Worm (Caenorhabditis elegans) whole organism, young adult: Measurements from ENCODE around the gene T02B11.8.

ENCODE experiments used
- B0336.3 ChIP-seq: fragments of 200-800 bp; sonication (Bioruptor generic); IDR thresholded peaks from 2 replicates; pipeline ENCODE4 v1.3.6; 2022; ENCODE audit warnings: missing genetic modification characterization, missing compliant biosample characterization
- C06A6.2 ChIP-seq: fragments of 200-800 bp; sonication (Bioruptor generic); conservative IDR thresholded peaks from 2 replicates; pipeline ENCODE4 v1.3.6; 2022; ENCODE audit warnings: missing genetic modification characterization, missing compliant biosample characterization
- F22D6.2 ChIP-seq: sonication (generic microtip); optimal IDR thresholded peaks from 2 replicates; lab custom pipeline; 2016; ENCODE audit warnings: mild to moderate bottlenecking, missing genetic modification characterization, missing compliant biosample characterization
- F23B12.7 ChIP-seq: sonication (generic microtip); optimal IDR thresholded peaks from 2 replicates; lab custom pipeline; 2017; ENCODE audit warnings: missing genetic modification characterization, mild to moderate bottlenecking, missing compliant biosample characterization, antibody characterized with exemption, moderate library complexity; ENCODE audit not compliant: insufficient read depth
- F33H1.4 ChIP-seq: fragments of 200-800 bp; sonication (Bioruptor generic); IDR thresholded peaks from 2 replicates; pipeline ENCODE4 v1.3.6; 2022; ENCODE audit warnings: missing genetic modification reagents, missing genetic modification characterization, missing compliant biosample characterization
- F39B2.1 ChIP-seq: fragments of 200-800 bp; sonication (Bioruptor generic); IDR thresholded peaks from 2 replicates; pipeline ENCODE4 v1.3.6; 2022; ENCODE audit warnings: missing genetic modification reagents, missing genetic modification characterization, missing compliant biosample characterization
- F49E8.2 ChIP-seq: sonication (generic microtip); optimal IDR thresholded peaks from 3 replicates; lab custom pipeline; 2017; ENCODE audit warnings: missing genetic modification characterization, mild to moderate bottlenecking, missing compliant biosample characterization, antibody characterized with exemption, moderate library complexity; ENCODE audit not compliant: insufficient read depth
- T26A5.8 ChIP-seq: sonication (generic microtip); optimal IDR thresholded peaks from 2 replicates; lab custom pipeline; 2016; ENCODE audit warnings: missing genetic modification characterization, missing compliant biosample characterization
- Y56A3A.18 ChIP-seq: fragments of 200-800 bp; sonication (Bioruptor generic); IDR thresholded peaks from 2 replicates; pipeline ENCODE4 v1.3.6; 2022; ENCODE audit warnings: missing genetic modification reagents, missing genetic modification characterization, missing compliant biosample characterization
- Y67H2A.10 ChIP-seq: fragments of 200-800 bp; sonication (Bioruptor generic); conservative IDR thresholded peaks from 2 replicates; pipeline ENCODE4 v1.3.6; 2022; ENCODE audit warnings: missing genetic modification reagents, missing genetic modification characterization, missing compliant biosample characterization
- ZK185.1 ChIP-seq: sonication (generic microtip); optimal IDR thresholded peaks from 2 replicates; lab custom pipeline; 2016; ENCODE audit warnings: mild to moderate bottlenecking, missing genetic modification characterization, missing compliant biosample characterization; ENCODE audit not compliant: poor library complexity, severe bottlenecking
- akir-1 ChIP-seq: fragments of 200-800 bp; sonication (Bioruptor generic); optimal IDR thresholded peaks from 2 replicates; lab custom pipeline; 2018; ENCODE audit warnings: mild to moderate bottlenecking, missing genetic modification characterization, moderate library complexity, missing compliant biosample characterization
- atf-7 ChIP-seq: sonication (generic microtip); optimal IDR thresholded peaks from 2 replicates; lab custom pipeline; 2017; ENCODE audit warnings: mild to moderate bottlenecking, missing genetic modification characterization, missing compliant biosample characterization
- attf-3 ChIP-seq: fragments of 200-800 bp; sonication (Bioruptor generic); conservative IDR thresholded peaks from 2 replicates; pipeline ENCODE4 v1.3.6; 2022; ENCODE audit warnings: missing genetic modification reagents, missing genetic modification characterization, missing compliant biosample characterization
- chd-7 ChIP-seq: sonication (generic microtip); optimal IDR thresholded peaks from 2 replicates; lab custom pipeline; 2016; ENCODE audit warnings: mild to moderate bottlenecking, missing genetic modification characterization, moderate library complexity, missing compliant biosample characterization
- die-1 ChIP-seq: sonication (generic microtip); optimal IDR thresholded peaks from 2 replicates; lab custom pipeline; 2016; ENCODE audit warnings: missing genotype, mild to moderate bottlenecking, missing genetic modification characterization, missing compliant biosample characterization
- fkh-3 ChIP-seq: sonication (generic microtip); optimal IDR thresholded peaks from 2 replicates; lab custom pipeline; 2016; ENCODE audit warnings: mild to moderate bottlenecking, missing genetic modification characterization, missing compliant biosample characterization
- him-1 ChIP-seq: sonication (generic microtip); optimal IDR thresholded peaks from 2 replicates; lab custom pipeline; 2016; ENCODE audit warnings: missing genotype, missing genetic modification reagents, missing genetic modification characterization, missing compliant biosample characterization
- hmg-20 ChIP-seq: fragments of 200-800 bp; sonication (Bioruptor generic); IDR thresholded peaks from 2 replicates; pipeline ENCODE4 v1.3.6; 2022; ENCODE audit warnings: missing genetic modification reagents, missing genetic modification characterization, missing compliant biosample characterization
- hsf-1 ChIP-seq: fragments of 200-800 bp; sonication (Bioruptor generic); IDR thresholded peaks from 2 replicates; pipeline ENCODE4 v1.3.6; 2022; ENCODE audit warnings: missing genetic modification reagents, missing genetic modification characterization, missing compliant biosample characterization
- lsl-1 ChIP-seq: fragments of 200-800 bp; sonication (Bioruptor generic); optimal IDR thresholded peaks from 2 replicates; lab custom pipeline; 2018; ENCODE audit warnings: mild to moderate bottlenecking, missing genetic modification characterization, moderate library complexity, missing compliant biosample characterization
- madf-6 ChIP-seq: fragments of 200-800 bp; sonication (Bioruptor generic); IDR thresholded peaks from 2 replicates; pipeline ENCODE4 v1.3.6; 2022; ENCODE audit warnings: missing genetic modification reagents, missing genetic modification characterization, missing compliant biosample characterization
- madf-8 ChIP-seq: fragments of 200-800 bp; sonication (Bioruptor generic); conservative IDR thresholded peaks from 2 replicates; pipeline ENCODE4 v1.3.6; 2022; ENCODE audit warnings: missing genetic modification reagents, missing genetic modification characterization, missing compliant biosample characterization
- mcd-1 ChIP-seq: fragments of 200-800 bp; sonication (Bioruptor generic); IDR thresholded peaks from 2 replicates; pipeline ENCODE4 v1.3.6; 2022; ENCODE audit warnings: missing genetic modification reagents, missing genetic modification characterization, missing compliant biosample characterization
- mel-28 ChIP-seq: sonication (generic microtip); optimal IDR thresholded peaks from 2 replicates; lab custom pipeline; 2016; ENCODE audit warnings: borderline replicate concordance, mild to moderate bottlenecking, missing genetic modification characterization, missing compliant biosample characterization
- mxl-1 ChIP-seq: sonication (generic microtip); optimal IDR thresholded peaks from 2 replicates; lab custom pipeline; 2016; ENCODE audit warnings: missing genetic modification characterization, missing compliant biosample characterization
- nhr-90 ChIP-seq: sonication (generic microtip); optimal IDR thresholded peaks from 2 replicates; lab custom pipeline; 2016; ENCODE audit warnings: missing genotype, mild to moderate bottlenecking, missing genetic modification characterization, missing compliant biosample characterization
- pbrm-1 ChIP-seq: fragments of 200-800 bp; sonication (Bioruptor generic); IDR thresholded peaks from 2 replicates; pipeline ENCODE4 v1.3.6; 2022; ENCODE audit warnings: missing genetic modification reagents, missing genetic modification characterization, missing compliant biosample characterization
- repo-1 ChIP-seq: sonication (generic microtip); optimal IDR thresholded peaks from 2 replicates; lab custom pipeline; 2017; ENCODE audit warnings: mild to moderate bottlenecking, missing genetic modification characterization, missing compliant biosample characterization
- rpc-1 ChIP-seq, 2 experiments: fragments of 150-350 bp in 1 of 2; sonication (generic microtip) in 1 of 2; optimal IDR thresholded peaks; 2 replicates each; lab custom pipeline; 2014 to 2018; ENCODE audit warnings: missing biosample characterization in 1 of 2, missing genetic modification characterization in 1 of 2, missing genetic modification reagents in 1 of 2, missing genotype in 1 of 2
- sea-2 ChIP-seq: fragments of 200-800 bp; sonication (Bioruptor generic); IDR thresholded peaks from 2 replicates; pipeline ENCODE4 v1.3.6; 2022; ENCODE audit warnings: missing genetic modification characterization, missing compliant biosample characterization
- snpc-4 ChIP-seq, 5 experiments: fragments of 150-350 bp in 1 of 5; sonication (generic microtip) in 4 of 5; optimal IDR thresholded peaks; 2 replicates each; lab custom pipeline; 2014 to 2018; ENCODE audit warnings: missing genetic modification characterization in 5 of 5, missing biosample characterization in 3 of 5, antibody characterized with exemption in 2 of 5, mild to moderate bottlenecking in 2 of 5, missing compliant biosample characterization in 2 of 5, missing genotype in 2 of 5, moderate library complexity in 2 of 5, missing genetic modification reagents in 1 of 5
- sptf-2 ChIP-seq: fragments of 200-800 bp; sonication (Bioruptor generic); optimal IDR thresholded peaks from 2 replicates; lab custom pipeline; 2018; ENCODE audit warnings: mild to moderate bottlenecking, missing genetic modification characterization, missing compliant biosample characterization
- tlf-1 ChIP-seq: fragments of 200-800 bp; sonication (Bioruptor generic); optimal IDR thresholded peaks from 2 replicates; lab custom pipeline; 2018; ENCODE audit warnings: mild to moderate bottlenecking, missing genetic modification characterization, missing compliant biosample characterization
- unc-130 ChIP-seq: sonication (generic microtip); optimal IDR thresholded peaks from 2 replicates; lab custom pipeline; 2016; ENCODE audit warnings: missing genetic modification reagents, missing genetic modification characterization, missing compliant biosample characterization
- unc-62 ChIP-seq: fragments of 150-350 bp; optimal IDR thresholded peaks from 2 replicates; lab custom pipeline; 2014; ENCODE audit warnings: missing biosample characterization, missing genetic modification reagents, missing genetic modification characterization
- xnd-1 ChIP-seq: sonication (generic microtip); optimal IDR thresholded peaks from 2 replicates; lab custom pipeline; 2016; ENCODE audit warnings: missing genotype, missing genetic modification reagents, missing genetic modification characterization, missing compliant biosample characterization
- ztf-22 ChIP-seq: fragments of 200-800 bp; sonication (Bioruptor generic); optimal IDR thresholded peaks from 2 replicates; lab custom pipeline; 2018; ENCODE audit warnings: mild to moderate bottlenecking, missing genetic modification characterization, moderate library complexity, missing compliant biosample characterization
- ztf-25 ChIP-seq: fragments of 200-800 bp; sonication (Bioruptor generic); IDR thresholded peaks from 2 replicates; pipeline ENCODE4 v1.3.6; 2022; ENCODE audit warnings: missing genetic modification reagents, missing genetic modification characterization, missing compliant biosample characterization
- ztf-26 ChIP-seq: sonication (generic microtip); optimal IDR thresholded peaks from 2 replicates; lab custom pipeline; 2017; ENCODE audit warnings: missing genetic modification characterization, missing compliant biosample characterization

T02B11.8 gene

DNA sequence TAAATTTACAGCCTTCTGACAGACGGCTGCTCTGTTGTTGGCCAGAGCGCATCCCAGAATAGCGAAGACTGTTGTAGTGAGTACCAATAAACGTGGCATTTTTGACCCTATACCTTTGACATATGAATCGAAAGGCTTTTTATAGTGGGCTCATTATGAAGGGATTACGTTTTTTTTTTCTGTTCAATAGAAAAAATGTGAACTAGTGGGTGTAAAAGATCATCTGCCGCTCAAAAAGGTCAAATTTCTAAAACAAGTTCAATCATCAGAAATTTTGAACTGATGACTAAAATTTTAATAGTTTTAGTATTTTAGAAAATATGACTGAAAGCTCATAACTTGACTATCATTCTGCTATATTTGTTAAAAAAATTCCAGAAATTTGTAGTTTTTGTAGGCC, 23.5 kb downstream of the T02B11.8 start, which contains the start of gene K09C6.9 (continued):
- no peak for TF ChIP-seq unc-62
- no peak for TF ChIP-seq F39B2.1
- TF ChIP-seq F23B12.7 (tag; lab: Kevin White, UChicago) = no peak
- TF ChIP-seq ztf-22 (GFP tag; lab: Kevin White, UChicago) = no peak
- TF ChIP-seq attf-3 (GFP tag; lab: Robert Waterston, UW) = no peak
- TF ChIP-seq madf-8 (GFP tag; lab: Robert Waterston, UW) = no peak

DNA sequence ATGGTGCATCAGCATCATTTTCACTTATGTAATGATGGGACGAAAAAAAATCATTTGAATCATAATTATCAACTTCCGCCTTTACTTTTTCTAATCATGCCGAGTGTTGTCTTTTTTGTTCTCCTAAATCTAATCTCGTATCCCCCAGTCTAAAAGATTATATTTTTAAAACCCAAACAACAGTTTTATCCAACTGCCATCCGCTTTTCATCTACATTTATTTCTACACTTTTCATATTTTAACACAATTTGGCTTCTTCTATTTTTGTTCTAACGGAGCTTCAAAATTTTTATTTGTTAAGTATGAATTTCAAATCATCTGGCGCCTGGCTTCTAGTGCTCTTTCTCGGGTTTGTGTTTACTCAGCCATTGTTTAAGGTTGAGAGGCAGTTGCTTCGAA, 26.3 kb downstream of the T02B11.8 start, which contains the start of gene K09C6.3:
K09C6.3 (plus strand) TSS at position 301 of the 400 bp plus-strand sequence.
- TF ChIP-seq F22D6.2 (tag; lab: Kevin White, UChicago) (no peak), attf-3 (GFP tag; lab: Robert Waterston, UW) (no peak), xnd-1 (no peak), sea-2 (GFP tag; lab: Robert Waterston, UW) (no peak), hmg-20 (GFP tag; lab: Robert Waterston, UW) (no peak), T26A5.8 (tag; lab: Kevin White, UChicago) (no peak)

DNA sequence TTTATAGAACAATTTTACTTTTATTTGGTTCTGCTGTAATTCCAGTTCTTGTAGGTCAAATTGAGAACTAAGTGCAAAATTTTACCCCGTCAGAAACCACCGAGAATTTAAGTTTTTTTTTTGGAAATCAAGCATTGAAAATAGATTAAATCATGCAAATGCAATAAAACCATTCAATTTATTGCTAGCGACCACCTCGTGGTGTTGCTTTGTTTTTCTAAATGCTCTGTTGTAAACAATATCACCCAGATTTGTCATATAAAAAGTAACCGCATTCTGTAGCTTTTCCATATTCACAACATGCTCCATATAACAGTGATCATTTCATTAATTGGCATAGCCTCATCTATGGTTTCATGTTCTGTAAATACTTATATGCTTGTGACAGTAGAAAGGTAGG, 29.0 kb downstream of the T02B11.8 start, which contains the start of gene srbc-12:
srbc-12 (plus strand) TSS at position 301 of the 400 bp plus-strand sequence.
- TF ChIP-seq mcd-1 (GFP tag; lab: Robert Waterston, UW) = no peak
- TF ChIP-seq B0336.3 (GFP tag; lab: Robert Waterston, UW) = no peak
- TF ChIP-seq pbrm-1 (GFP tag; lab: Robert Waterston, UW) = no peak
- TF ChIP-seq madf-6 (GFP tag; lab: Robert Waterston, UW) = no peak
- no peak for TF ChIP-seq ztf-25 (GFP tag; lab: Robert Waterston, UW)
- TF ChIP-seq sptf-2 (GFP tag; lab: Kevin White, UChicago) = no peak
- no peak for TF ChIP-seq rpc-1 (optimal IDR thresholded peaks at IDR 0.05; lab: Kevin White, UChicago)
- TF ChIP-seq rpc-1 (tag; optimal IDR thresholded peaks at IDR 0.05; lab: Kevin White, UChicago) = no peak
- no peak for TF ChIP-seq repo-1 (tag; lab: Kevin White, UChicago)
- no peak for TF ChIP-seq F23B12.7 (tag; lab: Kevin White, UChicago)
- no peak for TF ChIP-seq C06A6.2 (GFP tag; lab: Robert Waterston, UW)

DNA sequence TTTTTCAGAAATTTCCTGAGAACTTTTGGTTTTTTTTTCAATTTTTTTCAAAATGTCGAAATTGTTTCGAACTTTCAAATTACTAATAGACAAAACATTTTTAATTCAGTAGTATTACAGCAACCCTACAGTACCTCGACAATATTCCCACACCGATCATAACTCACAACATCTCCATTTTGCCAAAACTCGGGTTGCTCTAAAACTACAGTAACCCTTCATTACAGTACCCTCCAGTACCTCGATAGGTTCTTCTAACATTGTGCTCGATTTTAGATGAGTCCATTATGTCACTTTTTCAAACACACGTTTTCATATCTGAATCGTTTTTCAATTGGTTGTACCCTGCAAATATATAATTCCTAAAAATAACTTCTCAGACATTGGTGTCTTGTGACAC, 29.4 kb downstream of the T02B11.8 start:
- no peak for TF ChIP-seq T26A5.8 (tag; lab: Kevin White, UChicago)
- TF ChIP-seq nhr-90 (tag; lab: Kevin White, UChicago) = no peak
- TF ChIP-seq F23B12.7 (tag; lab: Kevin White, UChicago) = no peak
- no peak for TF ChIP-seq him-1
- TF ChIP-seq Y56A3A.18 (GFP tag; lab: Robert Waterston, UW) = no peak
- TF ChIP-seq chd-7 = no peak
- TF ChIP-seq tlf-1 = no peak
- no peak for TF ChIP-seq F33H1.4 (GFP tag; lab: Robert Waterston, UW)
- TF ChIP-seq C06A6.2 (GFP tag; lab: Robert Waterston, UW) = no peak
- TF ChIP-seq hsf-1 = no peak
- no peak for TF ChIP-seq ztf-26 (tag; lab: Kevin White, UChicago)
- TF ChIP-seq die-1 (tag; lab: Kevin White, UChicago) = no peak

DNA sequence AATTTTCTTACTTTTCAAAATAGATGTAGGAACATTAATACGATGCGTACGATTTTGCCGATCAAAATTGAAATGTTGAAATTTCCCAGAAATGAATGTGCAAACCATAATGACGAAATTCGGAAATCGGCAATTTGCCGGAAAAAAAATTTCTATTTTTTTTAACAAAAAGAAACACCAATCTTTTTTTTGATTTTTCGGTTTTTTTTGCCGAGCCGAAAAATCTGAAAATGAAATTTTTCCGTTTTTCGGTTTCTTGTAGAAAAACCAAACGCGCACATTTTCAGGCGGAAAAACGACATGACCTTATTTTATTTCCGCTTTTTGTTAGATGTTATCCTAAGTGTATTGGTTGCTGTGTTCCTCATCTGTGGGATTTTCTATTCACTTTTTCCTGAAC, 30.9 kb downstream of the T02B11.8 start, which contains the start of gene srbc-13:
srbc-13 (plus strand) TSS at position 301 of the 400 bp plus-strand sequence.
- no peak for TF ChIP-seq Y67H2A.10 (GFP tag; lab: Robert Waterston, UW)
- no peak for TF ChIP-seq mel-28 (tag; lab: Kevin White, UChicago)
- no peak for TF ChIP-seq hmg-20 (GFP tag; lab: Robert Waterston, UW)
- no peak for TF ChIP-seq tlf-1
- TF ChIP-seq mxl-1 (tag; lab: Kevin White, UChicago) = no peak
- no peak for TF ChIP-seq ZK185.1 (tag; lab: Kevin White, UChicago)
- no peak for TF ChIP-seq snpc-4 (GFP tag; optimal IDR thresholded peaks at IDR 0.05; lab: Kevin White, UChicago)
- TF ChIP-seq snpc-4 (tag; optimal IDR thresholded peaks at IDR 0.05; lab: Kevin White, UChicago) = no peak
- no peak for TF ChIP-seq die-1 (tag; lab: Kevin White, UChicago)
- TF ChIP-seq F49E8.2 (tag; lab: Kevin White, UChicago) = no peak
- TF ChIP-seq akir-1 (GFP tag; lab: Kevin White, UChicago) = no peak
- TF ChIP-seq lsl-1 = no peak
- TF ChIP-seq unc-130 (GFP tag; lab: Kevin White, UChicago) = no peak
- no peak for TF ChIP-seq atf-7 (tag; lab: Kevin White, UChicago)
- TF ChIP-seq Y56A3A.18 (GFP tag; lab: Robert Waterston, UW) = no peak
- TF ChIP-seq fkh-3 (tag; lab: Kevin White, UChicago) = no peak
